Worm (Caenorhabditis elegans): ENCODE data around the gene cul-6.
A peak's percentile ranks its signal among the peaks of the same experiment; 100 is the strongest.
"Not testable (repeated sequence)": the region's sequence is repeated elsewhere in the genome, so short reads cannot be mapped to it uniquely, and the experiment has no call there.

Gene cul-6

ce11 chrIV:12590373-12590772 is at the start of gene cul-6:
TSS of gene cul-6 (minus strand) at chrIV:12590451.
- TF ChIP-seq F44E2.7 (GFP tag; IDR thresholded peaks at IDR 0.05) (no peak), snpc-4 (tag; optimal IDR thresholded peaks at IDR 0.05) (no peak)

- TF ChIP-seq mdt-29 (GFP tag; IDR thresholded peaks at IDR 0.05); lin-15B (tag; optimal IDR thresholded peaks at IDR 0.05); nhr-11 (tag; optimal IDR thresholded peaks at IDR 0.05): not testable (repeated sequence)
Measured at ce11 chrIV:12639311-12639710, 49.1 kb upstream of the cul-6 start, which contains the start of gene C26H9A.3. TSS of gene C26H9A.3 (minus strand) at chrIV:12639411.

- TF ChIP-seq saeg-2 (GFP tag; IDR thresholded peaks at IDR 0.05), result no peak
- peak; percentile 42 for TF ChIP-seq hlh-11 (tag; optimal IDR thresholded peaks at IDR 0.05)
- peak; percentile 64 for TF ChIP-seq nhr-11 (tag; optimal IDR thresholded peaks at IDR 0.05)
Measured at ce11 chrIV:12637340-12637739, 47.1 kb upstream of the cul-6 start.

- TF ChIP-seq set-16 (GFP tag; IDR thresholded peaks at IDR 0.05) (no peak), lin-29 (GFP tag; IDR thresholded peaks at IDR 0.05) (no peak), aha-1 (tag) (peak; percentile 12), nhr-6 (tag; optimal IDR thresholded peaks at IDR 0.05) (peak; percentile 30), nhr-28 (tag; optimal IDR thresholded peaks at IDR 0.05) (peak; percentile 40), nhr-10 (tag; optimal IDR thresholded peaks at IDR 0.05) (no peak), hlh-30 (tag; optimal IDR thresholded peaks at IDR 0.05; ENCODE audit: insufficient read depth) (peak; percentile 12), dve-1 (tag; optimal IDR thresholded peaks at IDR 0.05; ENCODE audit: insufficient read depth) (peak; percentile 15), Y5F2A.4 (GFP tag; optimal IDR thresholded peaks at IDR 0.05) (no peak), unc-62 (GFP tag; optimal IDR thresholded peaks at IDR 0.05 in 1 of 2) (peak in 1 of 2 experiments; percentile 72), unc-62 (tag; optimal IDR thresholded peaks at IDR 0.05) (no peak), ceh-20 (GFP tag; IDR thresholded peaks at IDR 0.05) (no peak), mep-1 (tag; optimal IDR thresholded peaks at IDR 0.05) (peak; percentile 0), mdl-1 (tag; optimal IDR thresholded peaks at IDR 0.05) (peak in 1 of 2 experiments; percentile 23), lsy-2 (tag; optimal IDR thresholded peaks at IDR 0.05) (peak in 1 of 2 experiments; percentile 39), fkh-10 (GFP tag; optimal IDR thresholded peaks at IDR 0.05) (no peak), saeg-2 (GFP tag; IDR thresholded peaks at IDR 0.05) (no peak), lin-15B (tag; optimal IDR thresholded peaks at IDR 0.05) (no peak)
Measured at ce11 chrIV:12633825-12634224, 43.6 kb upstream of the cul-6 start.

- TF ChIP-seq dve-1 (tag; optimal IDR thresholded peaks at IDR 0.05; ENCODE audit: insufficient read depth), result no peak
- TF ChIP-seq zfp-2 (tag; optimal IDR thresholded peaks at IDR 0.05), result no peak
- TF ChIP-seq lin-1 (GFP tag; IDR thresholded peaks at IDR 0.05), result no peak
- TF ChIP-seq tra-1 (GFP tag; IDR thresholded peaks at IDR 0.05), result no peak
- TF ChIP-seq aly-2 (tag; optimal IDR thresholded peaks at IDR 0.05), result no peak
- no peak for TF ChIP-seq mdl-1 (tag; optimal IDR thresholded peaks at IDR 0.05)
- no peak for TF ChIP-seq snpc-4 (tag; optimal IDR thresholded peaks at IDR 0.05)
- peak; percentile 14 for TF ChIP-seq dpl-1 (GFP tag; optimal IDR thresholded peaks at IDR 0.05)
- peak; percentile 67 for TF ChIP-seq nhr-28 (tag; optimal IDR thresholded peaks at IDR 0.05)
- no peak for TF ChIP-seq ctbp-1 (GFP tag; IDR thresholded peaks at IDR 0.05)
- no peak for TF ChIP-seq zfp-3 (GFP tag; conservative IDR thresholded peaks at IDR 0.05)
- TF ChIP-seq php-3 (GFP tag; IDR thresholded peaks at IDR 0.05), result no peak
- peak in 1 of 2 experiments; percentile 36 for TF ChIP-seq lsy-2 (tag; optimal IDR thresholded peaks at IDR 0.05)
- peak; percentile 15 for TF ChIP-seq hlh-30 (tag; optimal IDR thresholded peaks at IDR 0.05; ENCODE audit: insufficient read depth)
- TF ChIP-seq nhr-41 (GFP tag; IDR thresholded peaks at IDR 0.05), result no peak
- TF ChIP-seq T20F7.1 (GFP tag; optimal IDR thresholded peaks at IDR 0.05), result no peak
- no peak for TF ChIP-seq unc-39 (tag; optimal IDR thresholded peaks at IDR 0.05)
- TF ChIP-seq F49E8.2 (tag; optimal IDR thresholded peaks at IDR 0.05; ENCODE audit: borderline replicate concordance), result no peak
- TF ChIP-seq egl-43 (GFP tag; IDR thresholded peaks at IDR 0.05), result no peak
- TF ChIP-seq attf-4 (tag; optimal IDR thresholded peaks at IDR 0.05), result no peak
- no peak for TF ChIP-seq unc-62 (GFP tag; optimal IDR thresholded peaks at IDR 0.05 in 1 of 2)
- TF ChIP-seq unc-62 (tag; optimal IDR thresholded peaks at IDR 0.05), result no peak
- TF ChIP-seq duxl-1 (tag; optimal IDR thresholded peaks at IDR 0.05; ENCODE audit: poor library complexity), result no peak
- TF ChIP-seq daf-12 (tag; optimal IDR thresholded peaks at IDR 0.05), result no peak
- TF ChIP-seq hmg-1.1 (GFP tag; IDR thresholded peaks at IDR 0.05), result 0 out of 2 replicates have a peak, but pooled peaks have one; percentile 21
- TF ChIP-seq gei-8 (GFP tag; optimal IDR thresholded peaks at IDR 0.05), result no peak
- TF ChIP-seq aha-1 (tag), result no peak
- TF ChIP-seq pha-4 (GFP tag; IDR thresholded peaks at IDR 0.05), result no peak
- TF ChIP-seq pha-4 (tag; optimal IDR thresholded peaks at IDR 0.05), result no peak
Measured at ce11 chrIV:12632430-12632829, 42.2 kb upstream of the cul-6 start.

Data from whole organism, L4 larva.